Fruit fly (Drosophila melanogaster) whole organism, embryonic: ENCODE measurements around the gene pyx.

Experiments
- Aef1 ChIP-seq: fragments of 200-800 bp; sonication (Bioruptor generic); IDR thresholded peaks from 3 replicates; pipeline ENCODE4 v1.3.6; 2022; ENCODE audit warnings: missing biosample characterization, missing genetic modification characterization
- Atf3 ChIP-seq: fragments of 200-800 bp; sonication (Bioruptor generic); optimal IDR thresholded peaks from 3 replicates; lab custom pipeline; 2016; ENCODE audit warnings: missing biosample characterization, missing genetic modification characterization
- Atf6 ChIP-seq: fragments of 200-800 bp; sonication (Bioruptor generic); IDR thresholded peaks from 2 replicates; pipeline ENCODE4 v1.3.6; 2022; ENCODE audit warnings: missing biosample characterization, missing genetic modification characterization
- Awh ChIP-seq: fragments of 200-800 bp; sonication (Bioruptor generic); IDR thresholded peaks from 2 replicates; pipeline ENCODE4, ENCODE4 v1.3.6; 2022; ENCODE audit warnings: missing biosample characterization, missing genetic modification characterization
- B-H1 ChIP-seq: fragments of 200-800 bp; sonication (Bioruptor generic); IDR thresholded peaks from 3 replicates; pipeline ENCODE4 v1.3.6; 2022; ENCODE audit warnings: missing biosample characterization, missing genetic modification characterization
- BEAF-32 ChIP-seq: fragments of 200-800 bp; sonication (Bioruptor generic); optimal IDR thresholded peaks from 3 replicates; lab custom pipeline; 2017; ENCODE audit warnings: missing biosample characterization, missing genetic modification characterization, mild to moderate bottlenecking, moderate library complexity, missing genetic modification reagents
- CG11093 ChIP-seq: fragments of 200-800 bp; sonication (Bioruptor generic); IDR thresholded peaks from 3 replicates; pipeline ENCODE4 v1.3.6; 2022; ENCODE audit warnings: missing biosample characterization, missing genetic modification characterization
- CG13123 ChIP-seq: fragments of 200-800 bp; sonication (Bioruptor generic); optimal IDR thresholded peaks from 2 replicates; lab custom pipeline; 2016; ENCODE audit warnings: missing biosample characterization, missing genetic modification characterization
- CG13287 ChIP-seq: fragments of 200-800 bp; sonication (Bioruptor generic); IDR thresholded peaks from 2 replicates; pipeline ENCODE4 v1.3.6; 2022; ENCODE audit warnings: missing biosample characterization, missing genetic modification characterization; ENCODE audit not compliant: partially characterized antibody
- CG13296 ChIP-seq: fragments of 200-800 bp; sonication (Bioruptor generic); optimal IDR thresholded peaks from 3 replicates; lab custom pipeline; 2018; ENCODE audit warnings: missing biosample characterization, mild to moderate bottlenecking, missing genetic modification characterization
- CG14441 ChIP-seq: fragments of 200-800 bp; sonication (Bioruptor generic); IDR thresholded peaks from 2 replicates; pipeline ENCODE4 v1.3.6; 2022; ENCODE audit warnings: missing biosample characterization, missing genetic modification characterization
- CG2116 ChIP-seq: fragments of 200-800 bp; sonication (Bioruptor generic); optimal IDR thresholded peaks from 3 replicates; lab custom pipeline; 2018; ENCODE audit warnings: missing biosample characterization, mild to moderate bottlenecking, missing genetic modification characterization
- CG30020 ChIP-seq: fragments of 200-800 bp; optimal IDR thresholded peaks from 2 replicates; lab custom pipeline; 2019; ENCODE audit warnings: missing biosample characterization, mild to moderate bottlenecking, missing genetic modification characterization, moderate library complexity
- CG34224 ChIP-seq: fragments of 200-800 bp; sonication (Bioruptor generic); IDR thresholded peaks from 3 replicates; pipeline ENCODE4 v1.3.6; 2022; ENCODE audit warnings: missing biosample characterization, missing genetic modification characterization; ENCODE audit not compliant: partially characterized antibody
- CG34376 ChIP-seq: fragments of 200-800 bp; sonication (Bioruptor generic); optimal IDR thresholded peaks from 2 replicates; lab custom pipeline; 2018; ENCODE audit warnings: missing biosample characterization, mild to moderate bottlenecking, missing genetic modification characterization
- CG4617 ChIP-seq: fragments of 200-800 bp; sonication (Bioruptor generic); optimal IDR thresholded peaks from 3 replicates; lab custom pipeline; 2016; ENCODE audit warnings: missing biosample characterization, missing genetic modification characterization, borderline replicate concordance
- CG6791 ChIP-seq: fragments of 200-800 bp; sonication (Bioruptor generic); IDR thresholded peaks from 3 replicates; pipeline ENCODE4 v1.3.6; 2022; ENCODE audit warnings: missing biosample characterization, missing genetic modification characterization; ENCODE audit not compliant: partially characterized antibody
- CHES-1-like ChIP-seq: fragments of 200-800 bp; sonication (Bioruptor generic); optimal IDR thresholded peaks from 2 replicates; lab custom pipeline; 2016; ENCODE audit warnings: missing biosample characterization, missing genetic modification characterization
- Dfd ChIP-seq, 2 experiments: fragments of >200 bp; optimal IDR thresholded peaks; 2 replicates each; lab custom pipeline; 2017; ENCODE audit warnings: missing biosample characterization in 2 of 2, missing genetic modification characterization in 2 of 2
- Dip2 ChIP-seq: fragments of 200-800 bp; sonication (Bioruptor generic); IDR thresholded peaks from 2 replicates; pipeline ENCODE4 v1.3.6; 2022; ENCODE audit warnings: missing biosample characterization, missing genetic modification characterization
- Dll ChIP-seq: fragments of 200-800 bp; sonication (Bioruptor generic); IDR thresholded peaks from 4 replicates; pipeline ENCODE4 v1.3.6; 2022; ENCODE audit warnings: missing biosample characterization, missing genetic modification characterization; ENCODE audit not compliant: partially characterized antibody
- Dp ChIP-seq: fragments of 200-800 bp; sonication (Bioruptor generic); optimal IDR thresholded peaks from 2 replicates; lab custom pipeline; 2018; ENCODE audit warnings: missing biosample characterization, mild to moderate bottlenecking, missing genetic modification characterization, moderate library complexity
- Elba2 ChIP-seq: fragments of 200-800 bp; sonication (Bioruptor generic); optimal IDR thresholded peaks from 3 replicates; lab custom pipeline; 2016; ENCODE audit warnings: missing biosample characterization, missing genetic modification characterization
- HmgZ ChIP-seq: fragments of 200-800 bp; sonication (Bioruptor generic); optimal IDR thresholded peaks from 2 replicates; lab custom pipeline; 2018; ENCODE audit warnings: missing biosample characterization, mild to moderate bottlenecking, missing genetic modification characterization
- Hmx ChIP-seq: fragments of 200-800 bp; sonication (Bioruptor generic); optimal IDR thresholded peaks from 2 replicates; lab custom pipeline; 2016; ENCODE audit warnings: missing biosample characterization, missing genetic modification characterization
- MESR4 ChIP-seq: fragments of 200-800 bp; sonication (Bioruptor generic); optimal IDR thresholded peaks from 2 replicates; lab custom pipeline; 2018; ENCODE audit warnings: missing biosample characterization, mild to moderate bottlenecking, missing genetic modification characterization, moderate library complexity
- Med ChIP-seq: fragments of 200-800 bp; sonication (Bioruptor generic); peaks from one replicate; lab custom pipeline; 2016; ENCODE audit warnings: missing biosample characterization, missing genetic modification characterization, mild to moderate bottlenecking, inconsistent platforms, moderate library complexity
- NFAT ChIP-seq: fragments of 200-800 bp; sonication (Bioruptor generic); IDR thresholded peaks from 2 replicates; pipeline ENCODE4 v1.3.6; 2022; ENCODE audit warnings: missing biosample characterization, missing genetic modification characterization
- Nf-YA ChIP-seq: fragments of 200-800 bp; sonication (Bioruptor generic); IDR thresholded peaks from 2 replicates; pipeline ENCODE4 v1.3.6; 2022; ENCODE audit warnings: missing biosample characterization, missing genetic modification characterization
- Sin3A ChIP-seq: fragments of >200 bp; optimal IDR thresholded peaks from 2 replicates; lab custom pipeline; 2018
- amos ChIP-seq: fragments of 200-800 bp; sonication (Bioruptor generic); IDR thresholded peaks from 2 replicates; pipeline ENCODE4 v1.3.6; 2022; ENCODE audit warnings: missing biosample characterization, missing genetic modification characterization; ENCODE audit not compliant: partially characterized antibody
- bigmax ChIP-seq: fragments of 200-800 bp; sonication (Bioruptor generic); optimal IDR thresholded peaks from 2 replicates; lab custom pipeline; 2018; ENCODE audit warnings: missing biosample characterization, mild to moderate bottlenecking, missing genetic modification characterization
- chif ChIP-seq, 2 experiments: fragments of 200-800 bp; sonication (Bioruptor generic); optimal IDR thresholded peaks; 3 replicates each; lab custom pipeline; 2016; ENCODE audit warnings: missing biosample characterization in 2 of 2, missing genetic modification characterization in 2 of 2
- disco-r ChIP-seq: fragments of 200-800 bp; sonication (Bioruptor generic); optimal IDR thresholded peaks from 2 replicates; lab custom pipeline; 2016; ENCODE audit warnings: missing biosample characterization, missing genetic modification characterization
- dmrt99B ChIP-seq: fragments of 200-800 bp; sonication (Bioruptor generic); optimal IDR thresholded peaks from 2 replicates; lab custom pipeline; 2018; ENCODE audit warnings: missing biosample characterization, mild to moderate bottlenecking, missing genetic modification characterization, moderate library complexity
- dpn ChIP-seq, 2 experiments: fragments of 200-800 bp; sonication (Bioruptor generic); optimal IDR thresholded peaks; 3 replicates each; lab custom pipeline; 2016; ENCODE audit warnings: missing biosample characterization in 2 of 2, missing genetic modification characterization in 2 of 2
- fd102C ChIP-seq: fragments of 200-800 bp; sonication (Bioruptor generic); optimal IDR thresholded peaks from 2 replicates; lab custom pipeline; 2018; ENCODE audit warnings: missing biosample characterization, mild to moderate bottlenecking, missing genetic modification characterization, moderate library complexity
- ftz-f1 ChIP-seq: fragments of 200-800 bp; sonication (Bioruptor generic); optimal IDR thresholded peaks from 2 replicates; lab custom pipeline; 2016; ENCODE audit warnings: missing biosample characterization, missing genetic modification characterization
- gfzf ChIP-seq: fragments of 200-800 bp; sonication (Bioruptor generic); optimal IDR thresholded peaks from 2 replicates; lab custom pipeline; 2016; ENCODE audit warnings: missing biosample characterization, mild to moderate bottlenecking, missing genetic modification characterization, moderate library complexity
- gt ChIP-seq: fragments of 200-800 bp; sonication (Bioruptor generic); IDR thresholded peaks from 2 replicates; pipeline ENCODE4 v1.3.6; 2022; ENCODE audit warnings: missing biosample characterization, missing genetic modification characterization
- nerfin-2 ChIP-seq: fragments of 200-800 bp; sonication (Bioruptor generic); IDR thresholded peaks from 2 replicates; pipeline ENCODE4 v1.3.6; 2022; ENCODE audit warnings: missing biosample characterization, missing genetic modification characterization; ENCODE audit not compliant: partially characterized antibody
- onecut ChIP-seq: fragments of 200-800 bp; sonication (Bioruptor generic); IDR thresholded peaks from 2 replicates; pipeline ENCODE4 v1.3.6; 2022; ENCODE audit warnings: missing biosample characterization, missing genetic modification characterization
- sob ChIP-seq: fragments of 200-800 bp; sonication (Bioruptor generic); IDR thresholded peaks from 2 replicates; pipeline ENCODE4 v1.3.6; 2022; ENCODE audit warnings: missing biosample characterization, missing genetic modification characterization
- stwl ChIP-seq: fragments of 200-800 bp; sonication (Bioruptor generic); optimal IDR thresholded peaks from 3 replicates; lab custom pipeline; 2018; ENCODE audit warnings: missing biosample characterization, mild to moderate bottlenecking, missing genetic modification characterization, moderate library complexity
- sug ChIP-seq: fragments of 200-800 bp; optimal IDR thresholded peaks from 2 replicates; lab custom pipeline; 2019; ENCODE audit warnings: missing biosample characterization, mild to moderate bottlenecking, missing genetic modification characterization, moderate library complexity
- tap ChIP-seq: fragments of 200-800 bp; optimal IDR thresholded peaks from 3 replicates; lab custom pipeline; 2019; ENCODE audit warnings: missing biosample characterization, mild to moderate bottlenecking, missing genetic modification characterization, moderate library complexity
- zen ChIP-seq: fragments of 200-800 bp; sonication (Bioruptor generic); optimal IDR thresholded peaks from 3 replicates; lab custom pipeline; 2018; ENCODE audit warnings: missing biosample characterization, mild to moderate bottlenecking, missing genetic modification characterization, moderate library complexity

The pyx gene

DNA sequence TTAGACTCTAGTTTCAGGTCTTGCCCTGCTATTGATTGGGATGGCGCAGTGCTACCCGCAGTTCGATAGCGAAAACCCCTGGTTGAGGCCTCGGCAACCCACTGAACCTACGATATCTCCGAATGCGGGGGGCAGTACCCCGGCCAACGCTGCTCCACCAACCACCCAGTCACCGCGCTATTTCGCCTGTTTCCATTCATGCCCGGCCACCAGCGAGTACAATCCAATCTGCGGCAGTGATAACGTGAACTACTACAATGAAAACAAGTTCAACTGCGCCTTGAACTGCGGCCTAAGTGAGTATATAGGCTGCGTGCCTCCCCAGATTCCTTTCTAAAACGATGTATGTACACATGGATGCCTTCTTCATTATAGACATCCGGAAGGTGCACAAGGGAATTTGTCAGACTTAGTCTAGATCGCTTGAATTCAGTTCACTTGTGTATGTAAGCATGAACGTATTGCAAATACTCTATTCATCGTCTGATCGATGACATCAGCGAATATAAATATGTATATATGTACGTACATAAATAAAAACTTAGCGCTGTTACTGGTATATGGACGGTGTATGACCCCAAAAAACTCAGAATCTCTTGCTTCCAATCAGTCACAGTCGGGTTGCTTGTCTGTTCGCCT is 5.3 kb downstream of the pyx start, which contains the start of gene CG13877:
TSS of gene CG13877 (plus strand) at position 589 of the 639 bp plus-strand sequence.
- no peak for TF ChIP-seq BEAF-32 (GFP tag; lab: Kevin White, UChicago)
- TF ChIP-seq ftz-f1 (GFP tag; lab: Kevin White, UChicago): no peak
- peak; percentile 6 for TF ChIP-seq Med (GFP tag; lab: Kevin White, UChicago)
- TF ChIP-seq CG34376: peak; percentile 11
- no peak for TF ChIP-seq CG30020 (tag; lab: Kevin White, UChicago)
- TF ChIP-seq sug (tag; lab: Kevin White, UChicago): peak; percentile 79
- no peak for TF ChIP-seq Dfd (GFP tag; optimal IDR thresholded peaks at IDR 0.05; lab: Kevin White, UChicago)
- TF ChIP-seq, all 482 proteins: peak for 3

DNA sequence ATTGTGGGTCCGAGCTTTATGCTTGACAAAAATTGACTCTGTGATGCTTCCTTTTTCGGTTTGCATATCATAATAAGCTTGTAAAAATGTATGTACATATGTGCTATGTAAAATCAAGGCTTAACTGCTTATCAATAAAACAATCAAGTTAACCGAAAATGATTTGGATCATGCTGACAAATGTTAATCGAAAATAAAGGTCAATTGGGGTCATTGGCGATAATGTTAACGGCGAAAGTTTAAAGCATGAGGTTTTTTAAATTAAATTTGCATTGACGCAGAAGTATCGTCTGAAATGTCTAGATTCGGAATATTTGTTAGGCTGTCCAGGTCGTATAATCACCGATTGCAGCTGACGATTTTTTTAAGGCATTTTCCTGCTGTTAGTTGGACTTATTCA is 6.5 kb downstream of the pyx start, which contains the start of gene Kaz1-ORFB:
TSS of gene Kaz1-ORFB (plus strand) at position 301 of the 400 bp plus-strand sequence.
- TF ChIP-seq chif (GFP tag; optimal IDR thresholded peaks at IDR 0.05; lab: Kevin White, UChicago): no peak
- TF ChIP-seq Elba2 (GFP tag; lab: Kevin White, UChicago): no peak
- no peak for TF ChIP-seq CG14441 (GFP tag; lab: Robert Waterston, UW)
- no peak for TF ChIP-seq Atf3 (GFP tag; lab: Kevin White, UChicago)
- TF ChIP-seq gt (GFP tag; lab: Robert Waterston, UW): no peak
- TF ChIP-seq CG13296 (GFP tag; lab: Kevin White, UChicago): no peak
- TF ChIP-seq onecut: no peak
- TF ChIP-seq zen (tag; lab: Kevin White, UChicago): no peak
- TF ChIP-seq CG34224 (GFP tag; lab: Robert Waterston, UW): no peak
- no peak for TF ChIP-seq Nf-YA (GFP tag; lab: Robert Waterston, UW)

DNA sequence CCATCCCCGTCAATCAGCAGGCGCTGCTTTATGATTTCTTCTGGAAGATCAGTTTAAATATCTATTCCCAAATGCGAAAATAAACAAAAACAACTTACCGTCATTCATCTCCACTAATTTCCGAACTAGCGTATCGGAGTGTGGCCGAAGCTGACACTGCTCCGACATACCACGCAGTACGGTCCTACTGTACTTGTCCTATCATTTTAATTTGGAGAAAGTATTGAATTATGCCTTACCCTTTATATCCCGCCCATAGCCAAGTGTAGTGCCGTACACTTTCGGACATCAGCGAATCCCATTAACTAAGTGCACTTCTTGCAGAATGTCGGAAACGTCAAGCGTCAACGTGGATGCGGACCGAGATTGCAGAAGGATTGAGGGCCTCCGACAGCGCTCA is 10.3 kb downstream of the pyx start, which contains the start of the genes thoc7 and Dis3l2:
TSS of gene thoc7 (minus strand) at position 168 of the 400 bp plus-strand sequence.
TSS of gene Dis3l2 (plus strand) at position 190 of the 400 bp plus-strand sequence.
- TF ChIP-seq MESR4 (GFP tag; lab: Kevin White, UChicago) (peak; percentile 80), fd102C (no peak), sob (GFP tag; lab: Robert Waterston, UW) (no peak), stwl (peak; percentile 77), Dll (GFP tag; lab: Robert Waterston, UW) (peak; percentile 20; the same call in 1 of the 4 replicates), B-H1 (GFP tag; lab: Robert Waterston, UW) (no peak), CHES-1-like (GFP tag; lab: Kevin White, UChicago) (no peak), CG13123 (GFP tag; lab: Kevin White, UChicago) (no peak), dpn (GFP tag; optimal IDR thresholded peaks at IDR 0.05; lab: Kevin White, UChicago) (no peak), dmrt99B (tag; lab: Kevin White, UChicago) (no peak), HmgZ (tag; lab: Kevin White, UChicago) (peak; percentile 0), gfzf (peak; percentile 87), Aef1 (GFP tag; lab: Robert Waterston, UW) (no peak), Atf6 (GFP tag; lab: Robert Waterston, UW) (no peak), bigmax (GFP tag; lab: Kevin White, UChicago) (peak; percentile 62), Dp (GFP tag; lab: Kevin White, UChicago) (peak; percentile 11), CG13287 (peak; percentile 42; the same call in 1 of the 2 replicates), Dip2 (GFP tag; lab: Robert Waterston, UW) (no peak), Hmx (GFP tag; lab: Kevin White, UChicago) (no peak), CG4617 (peak; percentile 90), CG2116 (GFP tag; lab: Kevin White, UChicago) (peak; percentile 10), nerfin-2 (GFP tag; lab: Robert Waterston, UW) (no peak), disco-r (GFP tag; lab: Kevin White, UChicago) (no peak), CG11093 (GFP tag; lab: Robert Waterston, UW) (no peak), amos (peak; percentile 29; the same call in 1 of the 2 replicates), Awh (GFP tag; lab: Robert Waterston, UW) (no peak), Sin3A (lab: Kevin White, UChicago) (peak; percentile 40), tap (tag; lab: Kevin White, UChicago) (no peak), NFAT (no peak), CG6791 (GFP tag; lab: Robert Waterston, UW) (no peak)
